Worm (Caenorhabditis elegans): Measurements from ENCODE around the gene nlp-55.

ce11 chrII:8248745-8249144 lies 46.5 kb downstream of the nlp-55 start, which contains the start of the genes F35C11.2 and F35C11.4:
- TF ChIP-seq ceh-18 (tag; optimal IDR thresholded peaks at IDR 0.05) (no peak), F13H6.1 (tag; optimal IDR thresholded peaks at IDR 0.05) (no peak), pqm-1 (tag; optimal IDR thresholded peaks at IDR 0.05) (no peak), sox-4 (tag; optimal IDR thresholded peaks at IDR 0.05) (no peak), ama-1 (optimal IDR thresholded peaks at IDR 0.05) (no peak), lin-11 (tag; optimal IDR thresholded peaks at IDR 0.05) (no peak), ceh-31 (tag; optimal IDR thresholded peaks at IDR 0.05) (no peak), unc-86 (tag; optimal IDR thresholded peaks at IDR 0.05) (no peak), pha-4 (tag; optimal IDR thresholded peaks at IDR 0.05) (no peak), K02D7.2 (tag; optimal IDR thresholded peaks at IDR 0.05) (no peak), nfya-1 (tag; optimal IDR thresholded peaks at IDR 0.05) (no peak), tbx-2 (tag; optimal IDR thresholded peaks at IDR 0.05) (no peak)
